Worm (Caenorhabditis elegans): ENCODE measurements around the gene dhs-22.

- TF ChIP-seq tbx-2 (tag; optimal IDR thresholded peaks at IDR 0.05): no peak
- no peak for TF ChIP-seq lin-15B (tag; optimal IDR thresholded peaks at IDR 0.05)
- no peak for TF ChIP-seq unc-62 (GFP tag; optimal IDR thresholded peaks at IDR 0.05)
- no peak for TF ChIP-seq nhr-28 (tag; optimal IDR thresholded peaks at IDR 0.05)
- no peak for TF ChIP-seq jun-1 (tag; optimal IDR thresholded peaks at IDR 0.05)
- TF ChIP-seq elt-3 (tag; optimal IDR thresholded peaks at IDR 0.05): no peak
Measured at ce11 chrV:14421325-14421724, at the start of gene dhs-22.
